Worm (Caenorhabditis elegans): Measurements from ENCODE around the gene ule-5.
A peak's percentile ranks its signal among the peaks of the same experiment; 100 is the strongest.

ule-5 gene

ce11 chrX:11898040-11898439, 15.1 kb downstream of the ule-5 start, which contains the start of gene Y62H9A.9:
Gene Y62H9A.9 (minus strand): TSS chrX:11898140.
- TF ChIP-seq ztf-11 (tag; optimal IDR thresholded peaks at IDR 0.05) (no peak), ceh-16 (tag; optimal IDR thresholded peaks at IDR 0.05) (no peak), sea-2 (GFP tag; optimal IDR thresholded peaks at IDR 0.05) (no peak)

DNA sequence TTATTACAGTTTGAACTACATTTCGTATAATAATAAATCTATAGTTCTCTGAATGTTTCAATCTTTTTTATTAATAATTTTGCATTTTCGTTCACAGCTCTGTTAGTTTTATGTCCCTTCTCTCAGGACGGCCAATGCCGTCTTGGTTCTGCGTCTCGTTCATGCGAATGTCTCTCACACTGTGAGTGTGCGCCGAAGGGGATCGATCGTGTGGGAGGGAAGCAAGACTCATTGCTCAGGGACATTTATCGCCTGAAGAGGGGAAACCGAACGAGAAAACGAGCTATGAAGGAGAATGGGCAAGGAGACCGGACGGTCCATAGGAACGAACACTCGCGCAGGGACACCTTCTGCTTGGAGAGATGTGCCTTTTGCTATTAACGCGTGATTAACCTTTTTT, 16.1 kb downstream of the ule-5 start:
- TF ChIP-seq ceh-28 (tag; optimal IDR thresholded peaks at IDR 0.05): peak; percentile 72
- no peak for TF ChIP-seq nhr-67 (tag; optimal IDR thresholded peaks at IDR 0.05)
- TF ChIP-seq lin-39 (tag; optimal IDR thresholded peaks at IDR 0.05): peak; percentile 54
- no peak for TF ChIP-seq nhr-28 (tag; optimal IDR thresholded peaks at IDR 0.05)
- no peak for TF ChIP-seq fkh-2 (tag; optimal IDR thresholded peaks at IDR 0.05)
- TF ChIP-seq sea-2 (GFP tag; optimal IDR thresholded peaks at IDR 0.05): no peak

DNA sequence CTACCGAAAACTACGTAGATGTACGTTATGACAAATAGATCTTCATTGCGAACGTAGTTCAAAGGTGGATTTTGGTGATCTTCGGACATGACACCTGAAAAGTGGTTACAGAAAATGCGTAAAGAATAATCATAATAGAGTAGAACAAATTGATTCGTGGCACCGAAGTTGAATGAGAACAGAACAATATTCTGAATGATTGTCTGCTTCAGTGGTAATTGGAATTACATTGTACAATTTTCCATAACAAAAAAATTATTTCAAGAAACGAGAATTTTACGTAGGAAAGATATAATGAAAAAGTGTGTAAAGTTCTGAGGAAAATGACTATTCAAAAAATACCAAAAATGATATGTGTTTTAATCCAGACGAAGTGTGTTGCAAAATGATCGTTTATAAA, 19.7 kb downstream of the ule-5 start, which contains the start of gene Y62H9A.10:
Gene Y62H9A.10 (minus strand): TSS at position 101 of the 400 bp plus-strand sequence.
- TF ChIP-seq nfya-1 (tag; optimal IDR thresholded peaks at IDR 0.05; ENCODE audit: insufficient read depth): no peak
- no peak for TF ChIP-seq fkh-10 (GFP tag; optimal IDR thresholded peaks at IDR 0.05)
- TF ChIP-seq ceh-28 (tag; optimal IDR thresholded peaks at IDR 0.05): no peak
- no peak for TF ChIP-seq aly-2 (tag; optimal IDR thresholded peaks at IDR 0.05)
- no peak for TF ChIP-seq daf-12 (tag; optimal IDR thresholded peaks at IDR 0.05)
- no peak for TF ChIP-seq egl-5 (tag; optimal IDR thresholded peaks at IDR 0.05)

DNA sequence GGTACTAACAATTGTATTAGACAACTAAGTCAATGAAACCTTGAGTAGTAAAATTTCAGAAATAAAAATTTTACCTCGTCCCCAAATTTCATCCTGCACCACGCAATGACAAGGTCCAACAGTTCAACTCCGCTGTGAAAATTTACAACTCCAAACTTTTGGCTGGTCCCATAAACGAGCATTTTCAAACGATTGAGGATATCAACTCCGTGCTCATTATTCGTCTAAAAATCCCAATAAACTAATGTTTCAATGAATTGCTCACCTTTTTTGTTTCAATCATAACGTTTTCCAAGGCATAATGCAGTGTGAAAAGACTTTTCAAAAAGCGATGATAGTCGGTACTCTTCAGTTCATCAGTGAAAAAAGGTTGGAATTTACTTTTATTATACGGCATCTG, 23.7 kb downstream of the ule-5 start:
- TF ChIP-seq lin-15B (tag; optimal IDR thresholded peaks at IDR 0.05) (no peak), jun-1 (tag; optimal IDR thresholded peaks at IDR 0.05) (no peak), sea-2 (GFP tag; optimal IDR thresholded peaks at IDR 0.05) (no peak), nhr-77 (tag; optimal IDR thresholded peaks at IDR 0.05) (no peak), lin-39 (tag; optimal IDR thresholded peaks at IDR 0.05) (no peak), ztf-11 (tag; optimal IDR thresholded peaks at IDR 0.05) (no peak), ceh-9 (tag; optimal IDR thresholded peaks at IDR 0.05) (no peak), nhr-23 (tag; optimal IDR thresholded peaks at IDR 0.05) (no peak), ceh-82 (tag; optimal IDR thresholded peaks at IDR 0.05) (no peak), elt-1 (tag; optimal IDR thresholded peaks at IDR 0.05) (no peak), pqm-1 (tag; optimal IDR thresholded peaks at IDR 0.05) (no peak), zag-1 (tag; optimal IDR thresholded peaks at IDR 0.05) (no peak), elt-2 (tag; optimal IDR thresholded peaks at IDR 0.05) (no peak), nfya-1 (tag; optimal IDR thresholded peaks at IDR 0.05; ENCODE audit: insufficient read depth) (no peak)

DNA sequence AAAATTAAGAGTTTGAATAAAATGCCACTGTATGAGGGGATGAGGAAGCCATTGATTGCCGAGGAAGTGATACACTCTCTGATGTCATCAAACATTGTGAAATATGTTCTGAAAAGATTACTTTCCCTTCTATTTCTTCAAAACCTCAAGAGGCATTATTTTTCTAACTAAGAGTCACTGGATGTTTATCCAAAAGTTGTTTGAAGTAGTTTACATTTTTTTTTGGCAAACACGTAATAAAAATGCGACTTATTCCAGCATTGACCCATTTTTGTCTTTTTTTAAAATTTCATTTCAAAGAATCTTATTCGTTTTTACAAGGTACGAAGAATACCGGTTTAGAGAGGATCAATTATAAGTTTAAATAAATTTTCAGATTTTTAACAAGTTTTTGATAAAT, 24.3 kb downstream of the ule-5 start, which contains the start of gene Y62H9A.11:
Gene Y62H9A.11 (minus strand): TSS at position 101 of the 400 bp plus-strand sequence.
- TF ChIP-seq nhr-23 (tag; optimal IDR thresholded peaks at IDR 0.05): no peak
- TF ChIP-seq pha-4 (tag; optimal IDR thresholded peaks at IDR 0.05): no peak
- TF ChIP-seq nhr-237 (tag; optimal IDR thresholded peaks at IDR 0.05): no peak
- no peak for TF ChIP-seq daf-12 (tag; optimal IDR thresholded peaks at IDR 0.05)
- TF ChIP-seq jun-1 (tag; optimal IDR thresholded peaks at IDR 0.05): no peak
- TF ChIP-seq ztf-11 (tag; optimal IDR thresholded peaks at IDR 0.05): no peak
- no peak for TF ChIP-seq nhr-77 (tag; optimal IDR thresholded peaks at IDR 0.05)
- TF ChIP-seq pqm-1 (tag; optimal IDR thresholded peaks at IDR 0.05): no peak
- no peak for TF ChIP-seq tbx-2 (tag; optimal IDR thresholded peaks at IDR 0.05)
- no peak for TF ChIP-seq elt-3 (tag; optimal IDR thresholded peaks at IDR 0.05)

ce11 chrX:11908226-11908625, 25.3 kb downstream of the ule-5 start:
- TF ChIP-seq nhr-25 (tag; optimal IDR thresholded peaks at IDR 0.05) (no peak), mdl-1 (tag; optimal IDR thresholded peaks at IDR 0.05) (no peak), nhr-237 (tag; optimal IDR thresholded peaks at IDR 0.05) (no peak), pha-4 (tag; optimal IDR thresholded peaks at IDR 0.05) (peak; percentile 41), nhr-28 (tag; optimal IDR thresholded peaks at IDR 0.05) (no peak), elt-2 (tag; optimal IDR thresholded peaks at IDR 0.05) (peak; percentile 56), egl-27 (tag; optimal IDR thresholded peaks at IDR 0.05) (no peak), eor-1 (tag; optimal IDR thresholded peaks at IDR 0.05) (no peak), ZK546.5 (tag; optimal IDR thresholded peaks at IDR 0.05) (no peak), fkh-10 (GFP tag; optimal IDR thresholded peaks at IDR 0.05) (no peak), elt-1 (tag; optimal IDR thresholded peaks at IDR 0.05) (no peak), unc-62 (GFP tag; optimal IDR thresholded peaks at IDR 0.05) (no peak)

All from whole organism, L3 larva.